Worm (Caenorhabditis elegans) whole organism, L1 larva: ENCODE results near the gene F36H1.3.

Experiments
- C04F5.9 ChIP-seq: sonication (generic microtip); optimal IDR thresholded peaks from 2 replicates; lab custom pipeline; 2016; ENCODE audit warnings: missing genetic modification characterization, missing compliant biosample characterization
- C16A3.4 ChIP-seq: fragments of 150-350 bp; optimal IDR thresholded peaks from 2 replicates; lab custom pipeline; 2014; ENCODE audit warnings: missing biosample characterization, missing genetic modification characterization
- C34B4.2 ChIP-seq: sonication (generic microtip); optimal IDR thresholded peaks from 2 replicates; lab custom pipeline; 2017; ENCODE audit warnings: mild to moderate bottlenecking, missing genetic modification characterization, missing compliant biosample characterization
- aha-1 ChIP-seq: fragments of 150-350 bp; optimal IDR thresholded peaks from 2 replicates; lab custom pipeline; 2014; ENCODE audit warnings: missing biosample characterization, missing genetic modification characterization
- alr-1 ChIP-seq: fragments of 200-800 bp; sonication (Bioruptor generic); optimal IDR thresholded peaks from 2 replicates; lab custom pipeline; 2018; ENCODE audit warnings: borderline replicate concordance, mild to moderate bottlenecking, missing genetic modification characterization, missing compliant biosample characterization
- ama-1 ChIP-seq: fragments of 150-350 bp; optimal IDR thresholded peaks from 2 replicates; lab custom pipeline; 2014
- blmp-1 ChIP-seq: fragments of 150-350 bp; optimal IDR thresholded peaks from 2 replicates; lab custom pipeline; 2014; ENCODE audit warnings: missing biosample characterization, missing genetic modification characterization
- ceh-63 ChIP-seq: fragments of 200-800 bp; sonication (Bioruptor generic); optimal IDR thresholded peaks from 2 replicates; lab custom pipeline; 2018; ENCODE audit warnings: mild to moderate bottlenecking, missing genetic modification characterization, missing compliant biosample characterization
- ceh-90 ChIP-seq: sonication (generic microtip); optimal IDR thresholded peaks from 2 replicates; lab custom pipeline; 2016; ENCODE audit warnings: missing genetic modification characterization, missing compliant biosample characterization
- efl-1 ChIP-seq, 4 experiments: fragments of 150-350 bp; optimal IDR thresholded peaks in 3 of 4; peaks in 1 of 4; 1 replicate in 1 of 4; 2 replicates in 3 of 4; lab custom pipeline; 2014; ENCODE audit warnings: missing biosample characterization in 2 of 4, missing genetic modification characterization in 2 of 4, missing genetic modification reagents in 2 of 4
- egl-13 ChIP-seq: sonication (generic microtip); optimal IDR thresholded peaks from 2 replicates; lab custom pipeline; 2016; ENCODE audit warnings: missing genotype, missing genetic modification reagents, missing genetic modification characterization, missing compliant biosample characterization
- elt-2 ChIP-seq: sonication (generic microtip); optimal IDR thresholded peaks from 2 replicates; lab custom pipeline; 2016; ENCODE audit warnings: missing genetic modification characterization, mild to moderate bottlenecking, inconsistent platforms, missing compliant biosample characterization, missing genetic modification reagents
- ets-5 ChIP-seq: fragments of 200-800 bp; sonication (Bioruptor generic); IDR thresholded peaks from 2 replicates; pipeline ENCODE4 v1.3.6; 2022; ENCODE audit warnings: missing genetic modification characterization, missing compliant biosample characterization
- fkh-8 ChIP-seq: sonication (generic microtip); optimal IDR thresholded peaks from 2 replicates; lab custom pipeline; 2016; ENCODE audit warnings: mild to moderate bottlenecking, missing genetic modification characterization, missing compliant biosample characterization
- grh-1 ChIP-seq: fragments of 200-800 bp; sonication (Bioruptor generic); IDR thresholded peaks from 2 replicates; pipeline ENCODE4 v1.3.6; 2022; ENCODE audit warnings: missing genetic modification reagents, missing genetic modification characterization, missing compliant biosample characterization
- hpl-2 ChIP-seq: fragments of 150-350 bp; optimal IDR thresholded peaks from 2 replicates; lab custom pipeline; 2014; ENCODE audit warnings: missing biosample characterization, missing genetic modification reagents, missing genetic modification characterization
- irx-1 ChIP-seq: sonication (generic microtip); optimal IDR thresholded peaks from 2 replicates; lab custom pipeline; 2016; ENCODE audit warnings: missing genetic modification characterization, missing compliant biosample characterization
- jun-1 ChIP-seq: fragments of 150-350 bp; optimal IDR thresholded peaks from 2 replicates; lab custom pipeline; 2014; ENCODE audit warnings: missing biosample characterization, missing genetic modification reagents, missing genetic modification characterization
- lin-13 ChIP-seq: fragments of 150-350 bp; optimal IDR thresholded peaks from 2 replicates; lab custom pipeline; 2014; ENCODE audit warnings: missing biosample characterization, missing genetic modification reagents, missing genetic modification characterization
- lin-35 ChIP-seq, 2 experiments: fragments of 150-350 bp; optimal IDR thresholded peaks; 2 replicates each; lab custom pipeline; 2014; ENCODE audit warnings: missing biosample characterization in 2 of 2, missing genetic modification characterization in 2 of 2, missing genetic modification reagents in 2 of 2
- lir-3 ChIP-seq: sonication (generic microtip); optimal IDR thresholded peaks from 2 replicates; lab custom pipeline; 2016; ENCODE audit warnings: mild to moderate bottlenecking, missing genetic modification characterization, moderate library complexity, missing compliant biosample characterization; ENCODE audit not compliant: poor library complexity
- lsy-2 ChIP-seq, 2 experiments: fragments of 150-350 bp; optimal IDR thresholded peaks; 2 replicates each; lab custom pipeline; 2014; ENCODE audit warnings: missing biosample characterization in 2 of 2, missing genetic modification characterization in 2 of 2
- mdl-1 ChIP-seq, 2 experiments: fragments of 150-350 bp; optimal IDR thresholded peaks; 2 replicates each; lab custom pipeline; 2014 to 2017; ENCODE audit warnings: missing biosample characterization in 2 of 2, missing genetic modification characterization in 2 of 2, inconsistent platforms in 1 of 2
- mef-2 ChIP-seq: fragments of 150-350 bp; optimal IDR thresholded peaks from 2 replicates; lab custom pipeline; 2014; ENCODE audit warnings: missing biosample characterization, missing genetic modification characterization
- nhr-12 ChIP-seq: sonication (generic microtip); optimal IDR thresholded peaks from 2 replicates; lab custom pipeline; 2017; ENCODE audit warnings: missing biosample characterization, missing genetic modification characterization
- nhr-237 ChIP-seq: fragments of 150-350 bp; optimal IDR thresholded peaks from 2 replicates; lab custom pipeline; 2014; ENCODE audit warnings: missing biosample characterization, missing genetic modification characterization
- nhr-76 ChIP-seq: sonication (generic microtip); optimal IDR thresholded peaks from 2 replicates; lab custom pipeline; 2017; ENCODE audit warnings: missing biosample characterization, missing genetic modification characterization
- nhr-90 ChIP-seq: sonication (generic microtip); optimal IDR thresholded peaks from 2 replicates; lab custom pipeline; 2016; ENCODE audit warnings: mild to moderate bottlenecking, missing genetic modification characterization, missing compliant biosample characterization; ENCODE audit not compliant: poor library complexity
- pag-3 ChIP-seq: sonication (generic microtip); optimal IDR thresholded peaks from 2 replicates; lab custom pipeline; 2017; ENCODE audit warnings: missing genetic modification characterization, mild to moderate bottlenecking, missing compliant biosample characterization, antibody characterized with exemption, borderline replicate concordance; ENCODE audit not compliant: insufficient read depth
- pqm-1 ChIP-seq: sonication (generic microtip); optimal IDR thresholded peaks from 3 replicates; lab custom pipeline; 2017; ENCODE audit warnings: missing biosample characterization, missing genetic modification characterization
- skn-1 ChIP-seq: fragments of 150-350 bp; optimal IDR thresholded peaks from 2 replicates; lab custom pipeline; 2014; ENCODE audit warnings: missing biosample characterization, missing genetic modification characterization
- snpc-4 ChIP-seq: fragments of 150-350 bp; optimal IDR thresholded peaks from 2 replicates; lab custom pipeline; 2014; ENCODE audit warnings: missing biosample characterization, missing genetic modification characterization
- snu-23 ChIP-seq: sonication (generic microtip); optimal IDR thresholded peaks from 2 replicates; lab custom pipeline; 2016; ENCODE audit warnings: missing genetic modification characterization, missing compliant biosample characterization
- sptf-1 ChIP-seq: fragments of 150-350 bp; optimal IDR thresholded peaks from 2 replicates; lab custom pipeline; 2014; ENCODE audit warnings: missing biosample characterization, missing genetic modification characterization
- sup-37 ChIP-seq: fragments of 200-800 bp; sonication (Bioruptor generic); optimal IDR thresholded peaks from 2 replicates; lab custom pipeline; 2018; ENCODE audit warnings: mild to moderate bottlenecking, missing genetic modification characterization, missing compliant biosample characterization
- unc-130 ChIP-seq: fragments of 150-350 bp; optimal IDR thresholded peaks from 2 replicates; lab custom pipeline; 2017; ENCODE audit warnings: missing biosample characterization, missing genetic modification characterization, inconsistent platforms
- unc-62 ChIP-seq: fragments of 150-350 bp; optimal IDR thresholded peaks from 2 replicates; lab custom pipeline; 2014; ENCODE audit warnings: missing biosample characterization, missing genetic modification reagents, missing genetic modification characterization
- unc-86 ChIP-seq: sonication (generic microtip); optimal IDR thresholded peaks from 2 replicates; lab custom pipeline; 2016; ENCODE audit warnings: missing genetic modification characterization, missing compliant biosample characterization
- unc-98 ChIP-seq: fragments of 200-800 bp; sonication (Bioruptor generic); IDR thresholded peaks from 2 replicates; pipeline ENCODE4 v1.3.6; 2022; ENCODE audit warnings: missing genetic modification characterization, missing compliant biosample characterization
- zag-1 ChIP-seq: fragments of 150-350 bp; optimal IDR thresholded peaks from 2 replicates; lab custom pipeline; 2014; ENCODE audit warnings: missing biosample characterization, missing genetic modification characterization
- ztf-4 ChIP-seq: fragments of 150-350 bp; optimal IDR thresholded peaks from 2 replicates; lab custom pipeline; 2014; ENCODE audit warnings: missing biosample characterization, missing genetic modification characterization

F36H1.3 gene

DNA sequence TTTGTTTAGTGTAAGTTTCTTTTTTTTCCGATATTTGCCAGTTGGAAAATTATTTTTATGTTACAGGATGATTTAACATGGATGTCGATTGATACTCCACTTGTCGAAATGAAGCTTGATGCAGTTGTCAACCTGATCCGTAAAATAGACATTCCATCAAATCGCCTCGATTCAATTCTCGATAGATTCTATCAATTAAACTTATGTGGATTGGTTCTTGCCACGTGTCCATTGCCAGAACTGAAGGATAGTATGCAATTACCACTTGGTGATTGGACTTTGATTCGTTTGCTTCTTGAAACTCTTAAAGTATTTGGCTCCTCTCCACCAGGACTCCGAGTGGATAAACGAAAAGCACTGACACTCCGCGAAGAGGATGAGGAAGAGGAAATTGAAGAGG is 5.6 kb upstream of the F36H1.3 start:
- TF ChIP-seq unc-98: no peak
- no peak for TF ChIP-seq efl-1 (optimal IDR thresholded peaks at IDR 0.05; lab: Kevin White, UChicago)
- no peak for TF ChIP-seq efl-1 (GFP tag; optimal IDR thresholded peaks at IDR 0.05 in 1 of 2; lab: Kevin White, UChicago)
- TF ChIP-seq ceh-63: no peak
- no peak for TF ChIP-seq nhr-237 (tag; lab: Kevin White, UChicago)
- no peak for TF ChIP-seq C34B4.2 (tag; lab: Kevin White, UChicago)
- TF ChIP-seq lir-3: no peak
- TF ChIP-seq nhr-76: no peak
- TF ChIP-seq sup-37: no peak

DNA sequence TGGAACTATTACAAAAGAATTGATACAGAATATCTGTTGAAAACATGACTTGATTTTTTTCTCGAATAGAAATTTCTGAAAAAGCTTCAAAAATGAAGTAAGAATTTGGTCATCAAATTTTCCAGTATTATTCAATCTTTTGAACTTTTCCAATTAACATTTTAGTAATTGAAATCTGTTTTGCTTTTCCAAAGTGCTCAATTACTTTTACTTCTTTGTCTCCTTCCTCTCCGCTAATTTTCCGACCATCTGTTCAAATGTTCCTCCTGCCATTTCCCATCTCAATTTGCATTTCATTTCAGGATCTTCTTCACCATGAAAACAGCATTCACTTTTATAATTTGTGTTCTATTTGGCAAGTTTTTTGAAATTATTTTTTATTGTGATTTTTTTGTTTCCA is 1.1 kb upstream of the F36H1.3 start, which contains the start of gene F36H1.11:
Gene F36H1.11 (plus strand): TSS at position 301 of the 400 bp plus-strand sequence.
- TF ChIP-seq mef-2 (no peak), sptf-1 (tag; lab: Kevin White, UChicago) (no peak), ama-1 (no peak), elt-2 (tag; lab: Kevin White, UChicago) (no peak), unc-86 (tag; lab: Kevin White, UChicago) (no peak), unc-130 (tag; lab: Kevin White, UChicago) (no peak), C16A3.4 (no peak), fkh-8 (tag; lab: Kevin White, UChicago) (no peak), nhr-12 (tag; lab: Kevin White, UChicago) (no peak), blmp-1 (no peak), snu-23 (GFP tag; lab: Kevin White, UChicago) (no peak), ets-5 (GFP tag; lab: Robert Waterston, UW) (no peak), ztf-4 (tag; lab: Kevin White, UChicago) (no peak), zag-1 (no peak), alr-1 (tag; lab: Kevin White, UChicago) (no peak)

DNA sequence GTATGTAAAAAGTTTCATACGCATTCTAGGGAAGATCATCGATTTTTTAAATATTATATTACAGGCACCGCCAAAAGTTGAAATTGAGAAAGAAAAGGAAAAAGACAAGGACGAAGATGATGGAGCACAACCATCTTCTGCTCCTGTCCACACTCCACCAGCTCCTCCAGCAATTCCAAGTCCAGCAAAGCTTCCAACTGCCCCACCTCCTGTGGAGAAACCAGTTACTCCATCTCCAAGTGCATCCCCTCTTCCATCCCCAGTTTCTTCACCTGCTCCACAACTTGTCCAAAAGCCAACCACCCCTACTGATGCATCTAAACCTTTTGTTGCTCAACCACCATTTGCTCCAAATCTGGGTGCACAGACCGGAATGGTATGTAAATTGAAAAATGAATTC is 2.0 kb downstream of the F36H1.3 start:
- TF ChIP-seq snu-23 (GFP tag; lab: Kevin White, UChicago) (no peak), unc-62 (GFP tag; lab: Kevin White, UChicago) (no peak), mdl-1 (tag; optimal IDR thresholded peaks at IDR 0.05; lab: Kevin White, UChicago) (no peak), egl-13 (tag; lab: Kevin White, UChicago) (no peak), sup-37 (no peak), lin-35 (GFP tag; optimal IDR thresholded peaks at IDR 0.05; lab: Kevin White, UChicago) (no peak), pag-3 (tag; lab: Kevin White, UChicago) (no peak), lir-3 (no peak), ama-1 (no peak), pqm-1 (no peak), skn-1 (no peak), grh-1 (GFP tag; lab: Robert Waterston, UW) (no peak), ceh-90 (tag; lab: Kevin White, UChicago) (no peak)

DNA sequence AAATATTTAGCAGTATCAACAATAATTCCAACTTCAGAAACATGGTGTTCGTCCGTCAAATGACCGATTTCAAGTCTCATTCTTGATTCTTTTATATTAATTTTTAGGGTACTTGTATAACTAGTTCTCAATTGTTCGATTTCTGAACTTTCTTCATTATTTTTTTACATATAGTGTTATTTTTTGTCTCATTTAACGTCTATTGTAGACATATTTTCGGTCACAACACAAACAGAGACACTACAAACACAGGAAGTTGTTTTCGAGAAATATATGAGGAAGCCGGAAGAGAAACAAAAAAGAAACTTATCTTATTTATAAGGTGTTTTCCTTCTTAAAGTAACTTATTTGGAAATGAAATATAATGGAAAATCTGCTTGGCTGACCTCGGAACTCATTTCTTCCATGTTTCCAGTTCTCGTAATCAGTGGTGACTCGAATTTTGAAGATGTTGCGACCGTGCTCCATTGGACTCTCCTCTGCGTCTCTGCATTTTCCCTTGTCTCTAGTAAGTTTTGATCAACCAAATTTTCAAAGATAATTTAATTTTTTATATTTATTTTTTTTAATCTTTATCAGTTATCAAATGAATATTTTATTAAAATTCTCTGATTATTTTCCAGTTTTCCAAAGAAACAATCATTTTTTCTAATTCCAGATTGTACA is 3.9 kb downstream of the F36H1.3 start, which contains the start of the genes F36H1.12 and lin-3:
Gene F36H1.12 (minus strand): TSS at position 51 of the 666 bp plus-strand sequence.
Gene lin-3 (plus strand): TSS at position 657 of the 666 bp plus-strand sequence.
- TF ChIP-seq nhr-12 (tag; lab: Kevin White, UChicago) (no peak), mef-2 (no peak), C04F5.9 (tag; lab: Kevin White, UChicago) (no peak), nhr-90 (no peak), unc-86 (tag; lab: Kevin White, UChicago) (no peak), mdl-1 (tag; optimal IDR thresholded peaks at IDR 0.05; lab: Kevin White, UChicago) (no peak), lir-3 (no peak), jun-1 (tag; lab: Kevin White, UChicago) (no peak), lsy-2 (tag; optimal IDR thresholded peaks at IDR 0.05; lab: Kevin White, UChicago) (no peak), ztf-4 (tag; lab: Kevin White, UChicago) (no peak), blmp-1 (no peak), aha-1 (tag; lab: Kevin White, UChicago) (no peak), irx-1 (tag; lab: Kevin White, UChicago) (no peak), sup-37 (no peak), hpl-2 (GFP tag; lab: Kevin White, UChicago) (no peak), lin-13 (no peak), snpc-4 (no peak)
- TF ChIP-seq, all 84 proteins: peak for 0
